Worm (Caenorhabditis elegans) whole organism, L3 larva: ENCODE results near the gene Y82E9BR.5.
A peak's percentile ranks its signal among the peaks of the same experiment; 100 is the strongest.

Experiments used
- R02D3.7 ChIP-seq: fragments of 150-350 bp; optimal IDR thresholded peaks from 2 replicates; lab custom pipeline; 2014; ENCODE audit warnings: missing biosample characterization, missing genetic modification characterization
- ZK546.5 ChIP-seq: sonication (generic microtip); optimal IDR thresholded peaks from 2 replicates; lab custom pipeline; 2017; ENCODE audit warnings: missing biosample characterization, missing genetic modification characterization
- aly-2 ChIP-seq: fragments of 150-350 bp; optimal IDR thresholded peaks from 2 replicates; lab custom pipeline; 2014; ENCODE audit warnings: missing biosample characterization, missing genetic modification characterization
- ama-1 ChIP-seq: fragments of 150-350 bp; optimal IDR thresholded peaks from 2 replicates; lab custom pipeline; 2018
- ceh-28 ChIP-seq: fragments of 150-350 bp; optimal IDR thresholded peaks from 2 replicates; lab custom pipeline; 2014; ENCODE audit warnings: missing biosample characterization, missing genetic modification reagents, missing genetic modification characterization
- ceh-9 ChIP-seq: sonication (generic microtip); optimal IDR thresholded peaks from 2 replicates; lab custom pipeline; 2018; ENCODE audit warnings: missing biosample characterization, missing genetic modification characterization
- daf-12 ChIP-seq: fragments of 150-350 bp; optimal IDR thresholded peaks from 2 replicates; lab custom pipeline; 2014; ENCODE audit warnings: missing biosample characterization, missing genetic modification reagents, missing genetic modification characterization
- egl-27 ChIP-seq: sonication (generic microtip); optimal IDR thresholded peaks from 4 replicates; lab custom pipeline; 2017; ENCODE audit warnings: missing biosample characterization, missing genetic modification reagents, missing genetic modification characterization
- elt-2 ChIP-seq: sonication (generic microtip); optimal IDR thresholded peaks from 2 replicates; lab custom pipeline; 2016; ENCODE audit warnings: missing genetic modification reagents, mild to moderate bottlenecking, missing genetic modification characterization, missing compliant biosample characterization
- elt-3 ChIP-seq, 3 experiments: fragments of 150-350 bp in 1 of 3; sonication (generic microtip) in 2 of 3; optimal IDR thresholded peaks; 2 replicates in 2 of 3; 4 replicates in 1 of 3; lab custom pipeline; 2014 to 2017; ENCODE audit warnings: missing biosample characterization in 3 of 3, missing genetic modification characterization in 3 of 3
- fkh-2 ChIP-seq: fragments of 150-350 bp; optimal IDR thresholded peaks from 2 replicates; lab custom pipeline; 2014; ENCODE audit warnings: missing biosample characterization, missing genetic modification reagents, missing genetic modification characterization
- fos-1 ChIP-seq: fragments of 150-350 bp; optimal IDR thresholded peaks from 2 replicates; lab custom pipeline; 2014; ENCODE audit warnings: missing biosample characterization, missing genetic modification characterization
- jun-1 ChIP-seq: fragments of 150-350 bp; optimal IDR thresholded peaks from 2 replicates; lab custom pipeline; 2014; ENCODE audit warnings: missing biosample characterization, missing genetic modification reagents, missing genetic modification characterization
- lin-15B ChIP-seq: fragments of 150-350 bp; optimal IDR thresholded peaks from 2 replicates; lab custom pipeline; 2014; ENCODE audit warnings: missing biosample characterization, missing genetic modification characterization
- lin-39 ChIP-seq: fragments of 150-350 bp; optimal IDR thresholded peaks from 2 replicates; lab custom pipeline; 2018; ENCODE audit warnings: missing biosample characterization, missing genetic modification reagents, missing genetic modification characterization
- lsy-12 ChIP-seq: sonication (generic microtip); optimal IDR thresholded peaks from 2 replicates; lab custom pipeline; 2016; ENCODE audit warnings: mild to moderate bottlenecking, missing genetic modification characterization, missing compliant biosample characterization
- mml-1 ChIP-seq: fragments of 150-350 bp; sonication (generic microtip); optimal IDR thresholded peaks from 3 replicates; lab custom pipeline; 2014; ENCODE audit warnings: missing biosample characterization, missing genetic modification characterization
- nhr-11 ChIP-seq: fragments of 150-350 bp; optimal IDR thresholded peaks from 2 replicates; lab custom pipeline; 2014; ENCODE audit warnings: missing biosample characterization, missing genetic modification characterization
- nhr-12 ChIP-seq: fragments of 150-350 bp; optimal IDR thresholded peaks from 2 replicates; lab custom pipeline; 2014; ENCODE audit warnings: missing biosample characterization, missing genetic modification characterization
- nhr-23 ChIP-seq: fragments of 150-350 bp; optimal IDR thresholded peaks from 2 replicates; lab custom pipeline; 2014; ENCODE audit warnings: missing biosample characterization, missing genetic modification reagents, missing genetic modification characterization
- nhr-237 ChIP-seq: fragments of 150-350 bp; optimal IDR thresholded peaks from 2 replicates; lab custom pipeline; 2014; ENCODE audit warnings: missing biosample characterization, missing genetic modification characterization
- nhr-25 ChIP-seq: sonication (generic microtip); optimal IDR thresholded peaks from 2 replicates; lab custom pipeline; 2017; ENCODE audit warnings: missing biosample characterization, missing genetic modification characterization
- nhr-28 ChIP-seq: fragments of 150-350 bp; optimal IDR thresholded peaks from 2 replicates; lab custom pipeline; 2014; ENCODE audit warnings: missing biosample characterization, missing genetic modification characterization
- nhr-43 ChIP-seq: sonication (generic microtip); optimal IDR thresholded peaks from 2 replicates; lab custom pipeline; 2016; ENCODE audit warnings: mild to moderate bottlenecking, missing genetic modification characterization, missing compliant biosample characterization; ENCODE audit not compliant: poor library complexity, severe bottlenecking
- nhr-67 ChIP-seq: fragments of 150-350 bp; optimal IDR thresholded peaks from 2 replicates; lab custom pipeline; 2014; ENCODE audit warnings: missing biosample characterization, missing genetic modification characterization
- nhr-76 ChIP-seq: fragments of 150-350 bp; sonication (generic microtip); optimal IDR thresholded peaks from 5 replicates; lab custom pipeline; 2014; ENCODE audit warnings: missing biosample characterization, missing genetic modification characterization
- nhr-77 ChIP-seq: fragments of 150-350 bp; optimal IDR thresholded peaks from 2 replicates; lab custom pipeline; 2014; ENCODE audit warnings: missing biosample characterization, missing genetic modification characterization
- pha-4 ChIP-seq: fragments of 150-350 bp; optimal IDR thresholded peaks from 2 replicates; lab custom pipeline; 2014; ENCODE audit warnings: missing biosample characterization, missing genetic modification reagents, missing genetic modification characterization
- pqm-1 ChIP-seq: fragments of 150-350 bp; optimal IDR thresholded peaks from 2 replicates; lab custom pipeline; 2017; ENCODE audit warnings: missing biosample characterization, missing genetic modification characterization, inconsistent platforms
- sea-2 ChIP-seq: fragments of 150-350 bp; sonication (generic microtip); optimal IDR thresholded peaks from 4 replicates; lab custom pipeline; 2014; ENCODE audit warnings: missing biosample characterization, missing genetic modification reagents, missing genetic modification characterization
- skn-1 ChIP-seq: fragments of 150-350 bp; optimal IDR thresholded peaks from 2 replicates; lab custom pipeline; 2014; ENCODE audit warnings: missing biosample characterization, missing genetic modification characterization
- snpc-4 ChIP-seq: fragments of 150-350 bp; optimal IDR thresholded peaks from 2 replicates; lab custom pipeline; 2014; ENCODE audit warnings: missing biosample characterization, missing genetic modification characterization
- tbx-2 ChIP-seq: sonication (generic microtip); optimal IDR thresholded peaks from 2 replicates; lab custom pipeline; 2016; ENCODE audit warnings: mild to moderate bottlenecking, missing genetic modification characterization, missing compliant biosample characterization
- unc-39 ChIP-seq: sonication (generic microtip); optimal IDR thresholded peaks from 4 replicates; lab custom pipeline; 2017; ENCODE audit warnings: missing biosample characterization, missing genetic modification characterization
- unc-62 ChIP-seq: fragments of 150-350 bp; sonication (generic microtip); optimal IDR thresholded peaks from 4 replicates; lab custom pipeline; 2014; ENCODE audit warnings: missing biosample characterization, missing genetic modification reagents, missing genetic modification characterization
- zag-1 ChIP-seq: fragments of 150-350 bp; optimal IDR thresholded peaks from 2 replicates; lab custom pipeline; 2014; ENCODE audit warnings: missing biosample characterization, missing genetic modification characterization
- ztf-11 ChIP-seq: fragments of 150-350 bp; optimal IDR thresholded peaks from 2 replicates; lab custom pipeline; 2014; ENCODE audit warnings: missing biosample characterization, missing genetic modification characterization
- ztf-4 ChIP-seq: fragments of 150-350 bp; optimal IDR thresholded peaks from 2 replicates; lab custom pipeline; 2014; ENCODE audit warnings: missing biosample characterization, missing genetic modification characterization

The Y82E9BR.5 gene

ce11 chrIII:1384092-1384491 lies at the start of gene Y82E9BR.5, which contains the start of gene fbxa-138:
Y82E9BR.5 (plus strand) TSS chrIII:1384370.
fbxa-138 (minus strand) TSS chrIII:1384252.
- TF ChIP-seq lin-15B (tag; lab: Kevin White, UChicago) (no peak), nhr-77 (tag; lab: Kevin White, UChicago) (no peak), lin-39 (tag; lab: Kevin White, UChicago) (no peak), jun-1 (peak; percentile 21), pqm-1 (peak; percentile 32), elt-2 (tag; lab: Kevin White, UChicago) (peak; percentile 81)
- TF ChIP-seq, all 47 proteins: peak for 3

DNA sequence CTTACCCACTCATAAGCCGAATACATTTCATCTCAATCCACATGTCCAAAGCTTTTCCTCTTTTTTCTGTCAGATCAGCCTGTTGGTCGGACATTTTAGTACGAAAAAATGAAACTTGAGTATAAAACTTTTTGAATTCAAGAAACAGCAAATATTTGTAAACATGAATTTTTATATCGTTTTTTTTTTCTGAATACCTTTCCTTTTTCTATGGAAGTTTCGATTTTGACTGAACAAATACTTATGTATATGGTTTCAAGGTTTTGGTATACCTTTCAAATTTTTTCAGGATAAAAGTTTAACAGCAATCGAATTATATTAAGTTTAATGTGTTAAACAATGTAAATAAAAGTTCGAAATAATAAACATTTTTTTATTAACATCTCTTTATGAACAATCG lies 43.9 kb upstream of the Y82E9BR.5 start, which contains the start of gene fbxa-5:
Gene fbxa-5, minus strand, starts transcription at position 101 of the 400 bp plus-strand sequence.
- no peak for TF ChIP-seq elt-2 (tag; lab: Kevin White, UChicago)
- no peak for TF ChIP-seq ztf-11 (tag; lab: Kevin White, UChicago)
- no peak for TF ChIP-seq sea-2 (GFP tag; lab: Kevin White, UChicago)
- no peak for TF ChIP-seq unc-62 (GFP tag; lab: Kevin White, UChicago)
- no peak for TF ChIP-seq ceh-28
- no peak for TF ChIP-seq nhr-11 (tag; lab: Kevin White, UChicago)
- no peak for TF ChIP-seq ceh-9 (tag; lab: Kevin White, UChicago)
- TF ChIP-seq fos-1 (tag; lab: Kevin White, UChicago): no peak
- no peak for TF ChIP-seq nhr-67 (tag; lab: Kevin White, UChicago)
- TF ChIP-seq egl-27 (tag; lab: Kevin White, UChicago): no peak
- TF ChIP-seq nhr-77 (tag; lab: Kevin White, UChicago): no peak
- TF ChIP-seq aly-2 (tag; lab: Kevin White, UChicago): no peak
- no peak for TF ChIP-seq fkh-2 (tag; lab: Kevin White, UChicago)
- TF ChIP-seq ZK546.5 (tag; lab: Kevin White, UChicago): no peak
- no peak for TF ChIP-seq ama-1 (lab: Kevin White, UChicago)
- TF ChIP-seq pha-4 (tag; lab: Kevin White, UChicago): no peak
- no peak for TF ChIP-seq mml-1
- no peak for TF ChIP-seq elt-3 (tag; optimal IDR thresholded peaks at IDR 0.05; lab: Kevin White, UChicago)
- TF ChIP-seq nhr-237: no peak
- no peak for TF ChIP-seq lin-15B (tag; lab: Kevin White, UChicago)

DNA sequence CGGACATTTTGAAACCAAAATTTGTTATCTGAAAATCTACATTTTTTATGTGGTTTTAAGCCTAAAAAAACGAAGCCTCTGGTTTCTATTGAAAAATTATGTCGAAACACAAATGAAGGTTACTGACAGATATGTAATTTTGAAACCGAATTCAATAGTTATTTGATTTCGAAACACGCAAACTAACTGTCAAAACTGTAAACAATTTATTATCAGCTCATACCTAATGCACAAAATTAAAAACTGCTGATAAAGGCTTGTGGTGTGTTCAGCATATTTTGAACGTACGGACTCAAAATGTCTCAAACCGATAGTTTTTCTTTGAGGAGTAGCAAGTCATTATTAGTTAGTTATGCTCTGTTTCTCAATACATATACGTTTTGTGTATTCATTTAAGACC lies 41.7 kb upstream of the Y82E9BR.5 start, which contains the start of gene fbxa-26:
Gene fbxa-26, minus strand, starts transcription at position 35 of the 400 bp plus-strand sequence.
- TF ChIP-seq zag-1 (no peak), ztf-4 (tag; lab: Kevin White, UChicago) (no peak), nhr-11 (tag; lab: Kevin White, UChicago) (no peak), tbx-2 (tag; lab: Kevin White, UChicago) (no peak), lsy-12 (tag; lab: Kevin White, UChicago) (no peak), pha-4 (tag; lab: Kevin White, UChicago) (peak; percentile 20), nhr-76 (tag; lab: Kevin White, UChicago) (no peak), elt-2 (tag; lab: Kevin White, UChicago) (peak; percentile 67)

- no peak for TF ChIP-seq lin-15B (tag; lab: Kevin White, UChicago)
- TF ChIP-seq egl-27 (tag; lab: Kevin White, UChicago): no peak
- TF ChIP-seq pqm-1: no peak
- TF ChIP-seq ama-1 (lab: Kevin White, UChicago): no peak
- no peak for TF ChIP-seq nhr-28 (tag; lab: Kevin White, UChicago)
- no peak for TF ChIP-seq nhr-12 (tag; lab: Kevin White, UChicago)
- TF ChIP-seq mml-1: no peak
- TF ChIP-seq ztf-4 (tag; lab: Kevin White, UChicago): no peak
- no peak for TF ChIP-seq snpc-4 (tag; lab: Kevin White, UChicago)
- TF ChIP-seq nhr-43 (tag; lab: Kevin White, UChicago): no peak
- TF ChIP-seq ceh-28: no peak
- no peak for TF ChIP-seq nhr-11 (tag; lab: Kevin White, UChicago)
- no peak for TF ChIP-seq nhr-25
These were observed 41.2 kb upstream of the Y82E9BR.5 start, which contains the start of gene fbxa-27 for ce11 chrIII:1342919-1343419. fbxa-27 (plus strand) TSS chrIII:1342969.

ce11 chrIII:1345694-1346093 lies 38.5 kb upstream of the Y82E9BR.5 start, which contains the start of gene Y82E9BL.6:
Y82E9BL.6 (minus strand) TSS chrIII:1345794.
- TF ChIP-seq aly-2 (tag; lab: Kevin White, UChicago) (no peak), ama-1 (lab: Kevin White, UChicago) (no peak), pha-4 (tag; lab: Kevin White, UChicago) (no peak), ceh-28 (no peak), nhr-23 (tag; lab: Kevin White, UChicago) (no peak), daf-12 (no peak), skn-1 (tag; lab: Kevin White, UChicago) (no peak), nhr-11 (tag; lab: Kevin White, UChicago) (no peak), nhr-237 (no peak), lin-39 (tag; lab: Kevin White, UChicago) (no peak), R02D3.7 (tag; lab: Kevin White, UChicago) (no peak), ztf-11 (tag; lab: Kevin White, UChicago) (no peak), sea-2 (GFP tag; lab: Kevin White, UChicago) (no peak), unc-39 (no peak), elt-3 (tag; optimal IDR thresholded peaks at IDR 0.05; lab: Kevin White, UChicago) (no peak)
- TF ChIP-seq, all 47 proteins: peak for 0
